Worm (Caenorhabditis elegans) whole organism, dauer: ENCODE measurements around the gene F09B12.3.

ENCODE experiments used
- unc-62 ChIP-seq: sonication (generic microtip); optimal IDR thresholded peaks from 2 replicates; lab custom pipeline; 2017; ENCODE audit warnings: missing biosample characterization, missing genetic modification reagents, missing genetic modification characterization

F09B12.3 gene

DNA sequence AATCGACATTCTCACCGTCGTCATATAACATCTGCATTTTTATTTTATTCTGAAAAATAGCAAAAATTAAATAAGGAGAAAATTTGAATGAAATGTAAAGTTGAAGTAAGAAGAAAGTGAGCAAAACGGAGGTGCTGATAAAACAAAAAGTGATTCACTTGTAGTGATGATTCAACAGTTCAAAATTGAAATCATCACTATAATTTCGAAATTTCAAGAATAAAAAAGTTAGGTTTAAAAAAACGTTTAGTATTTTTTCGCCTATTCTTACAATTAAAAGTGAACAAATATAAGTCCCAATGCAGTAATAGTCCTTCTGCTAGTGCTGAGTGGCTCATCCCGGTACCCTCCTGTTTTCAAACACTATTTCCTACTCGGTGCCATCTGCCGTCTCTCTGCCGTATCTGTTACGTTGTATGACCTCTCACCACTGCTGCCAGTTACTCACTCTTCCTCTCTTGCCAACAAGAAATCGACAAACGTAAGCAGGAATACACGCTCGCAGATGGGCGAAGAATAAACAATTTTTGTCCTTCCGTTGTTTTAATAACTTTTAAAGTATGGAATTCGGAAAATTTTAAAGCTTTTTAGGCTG is 2.7 kb upstream of the F09B12.3 start, which contains the start of gene dhhc-1:
Gene dhhc-1 (minus strand): TSS at position 51 of the 595 bp plus-strand sequence.
- no peak for TF ChIP-seq unc-62 (GFP tag; lab: Kevin White, UChicago)

- no peak for TF ChIP-seq unc-62 (GFP tag; lab: Kevin White, UChicago)
Measured at ce11 chrX:15096277-15096676, 1.5 kb downstream of the F09B12.3 start.

DNA sequence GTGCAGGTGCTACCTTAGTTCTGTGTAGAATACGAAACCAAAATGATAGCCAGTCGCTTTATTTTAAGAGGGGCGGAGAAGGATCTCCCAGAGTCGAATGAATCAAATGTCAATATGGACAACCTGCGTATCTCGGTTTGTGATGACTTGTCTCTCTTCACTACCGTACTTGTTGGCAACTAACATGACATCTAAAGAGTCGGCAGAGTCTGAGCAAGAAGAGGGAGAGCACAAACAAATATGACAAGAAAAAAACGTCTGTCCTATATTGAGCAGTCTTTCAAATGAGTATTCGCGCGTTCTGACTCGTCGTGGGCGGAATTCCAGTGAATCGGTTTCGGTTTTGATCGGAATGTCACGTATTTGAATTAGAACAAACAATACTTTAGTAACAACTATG is 2.8 kb downstream of the F09B12.3 start, which contains the start of gene F09B12.7:
Gene F09B12.7 (minus strand): TSS at position 101 of the 400 bp plus-strand sequence.
- no peak for TF ChIP-seq unc-62 (GFP tag; lab: Kevin White, UChicago)

- TF ChIP-seq unc-62 (GFP tag; lab: Kevin White, UChicago) = no peak
Measured at ce11 chrX:15092775-15093386, 4.9 kb downstream of the F09B12.3 start.

DNA sequence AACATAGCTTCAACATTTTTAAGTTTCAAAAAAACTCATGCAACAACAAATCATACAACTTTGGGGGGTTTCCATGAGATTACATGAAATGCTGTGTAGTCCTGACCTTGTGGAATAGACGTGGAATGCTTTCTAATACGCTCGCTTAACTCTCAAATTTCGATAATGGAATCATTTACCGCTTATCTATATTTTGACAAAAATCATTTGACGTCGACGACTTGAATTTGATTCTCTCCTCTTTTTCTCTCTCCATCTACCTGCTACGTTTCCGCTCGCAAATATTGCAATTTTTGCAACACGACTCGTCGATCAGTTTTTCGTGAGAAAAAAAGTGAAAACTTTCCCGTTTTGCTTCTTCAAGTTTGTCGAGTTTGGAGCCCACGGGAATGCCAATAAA is 8.6 kb downstream of the F09B12.3 start, which contains the start of gene flr-4:
Gene flr-4 (plus strand): TSS at position 275 of the 400 bp plus-strand sequence.
- TF ChIP-seq unc-62 (GFP tag; lab: Kevin White, UChicago) = no peak

ce11 chrX:15087752-15088151 is 10.0 kb downstream of the F09B12.3 start:
- no peak for TF ChIP-seq unc-62 (GFP tag; lab: Kevin White, UChicago)

ce11 chrX:15084395-15084794 is 13.4 kb downstream of the F09B12.3 start, which contains the start of gene F09B12.5:
Gene F09B12.5, plus strand, starts transcription at chrX:15084695.
- TF ChIP-seq unc-62 (GFP tag; lab: Kevin White, UChicago) = no peak

- no peak for TF ChIP-seq unc-62 (GFP tag; lab: Kevin White, UChicago)
Measured at ce11 chrX:15083795-15084194, 14.0 kb downstream of the F09B12.3 start, which contains the start of gene H40L08.1. Gene H40L08.1, minus strand, starts transcription at chrX:15084086.

ce11 chrX:15081486-15081885 is 16.3 kb downstream of the F09B12.3 start:
- no peak for TF ChIP-seq unc-62 (GFP tag; lab: Kevin White, UChicago)

DNA sequence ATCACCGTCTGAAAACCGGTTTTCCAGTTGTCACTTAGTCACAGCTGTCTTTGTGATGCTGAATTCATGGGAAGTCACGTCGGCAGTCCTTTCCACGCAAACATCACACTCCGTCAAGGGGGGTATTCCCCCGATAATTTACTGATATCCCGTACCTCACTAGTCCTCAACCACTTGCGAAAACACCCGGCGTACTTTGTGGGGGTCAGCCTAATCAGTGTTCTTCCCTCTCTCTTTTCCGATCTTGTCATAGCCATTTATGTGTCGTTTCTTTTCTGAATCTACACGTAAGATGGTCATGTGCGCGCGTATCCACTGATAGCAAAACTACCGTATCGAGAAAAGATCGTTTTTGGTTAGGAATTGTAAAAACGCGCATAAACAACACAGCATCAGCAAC is 18.3 kb downstream of the F09B12.3 start:
- TF ChIP-seq unc-62 (GFP tag; lab: Kevin White, UChicago) = no peak

DNA sequence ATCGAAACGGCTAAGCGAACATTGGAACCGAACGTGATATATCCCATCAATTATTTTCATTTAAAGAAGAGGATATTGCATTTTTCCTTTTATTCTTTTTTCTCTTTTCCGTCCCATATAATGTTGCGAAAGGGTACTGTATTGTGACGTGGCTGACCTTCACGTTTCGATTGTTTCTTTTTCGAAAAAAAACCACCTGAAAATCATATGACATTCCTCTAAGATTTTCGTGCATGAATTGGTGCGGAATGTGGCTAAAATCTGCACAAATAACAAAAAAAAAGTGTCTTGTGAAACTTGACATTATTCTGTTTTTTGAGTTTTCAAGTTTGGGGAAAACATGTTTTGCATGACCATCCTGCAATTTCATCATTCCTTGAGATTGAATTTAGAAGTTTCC is 19.5 kb downstream of the F09B12.3 start:
- TF ChIP-seq unc-62 (GFP tag; lab: Kevin White, UChicago) = no peak

ce11 chrX:15077597-15078261 is 20.0 kb downstream of the F09B12.3 start, which contains the start of the genes H40L08.8, H40L08.2 and H40L08.7:
Gene H40L08.8, minus strand, starts transcription at chrX:15077633.
Gene H40L08.2, minus strand, starts transcription at chrX:15077744.
Gene H40L08.7, minus strand, starts transcription at chrX:15077744.
- no peak for TF ChIP-seq unc-62 (GFP tag; lab: Kevin White, UChicago)

ce11 chrX:15076909-15077308 is 20.8 kb downstream of the F09B12.3 start:
- TF ChIP-seq unc-62 (GFP tag; lab: Kevin White, UChicago) = no peak

- TF ChIP-seq unc-62 (GFP tag; lab: Kevin White, UChicago) = no peak
Measured at ce11 chrX:15076042-15076565, 21.6 kb downstream of the F09B12.3 start, which contains the start of the genes H40L08.3 and H40L08.9. Gene H40L08.3, minus strand, starts transcription at chrX:15076092. Gene H40L08.9, minus strand, starts transcription at chrX:15076480.

DNA sequence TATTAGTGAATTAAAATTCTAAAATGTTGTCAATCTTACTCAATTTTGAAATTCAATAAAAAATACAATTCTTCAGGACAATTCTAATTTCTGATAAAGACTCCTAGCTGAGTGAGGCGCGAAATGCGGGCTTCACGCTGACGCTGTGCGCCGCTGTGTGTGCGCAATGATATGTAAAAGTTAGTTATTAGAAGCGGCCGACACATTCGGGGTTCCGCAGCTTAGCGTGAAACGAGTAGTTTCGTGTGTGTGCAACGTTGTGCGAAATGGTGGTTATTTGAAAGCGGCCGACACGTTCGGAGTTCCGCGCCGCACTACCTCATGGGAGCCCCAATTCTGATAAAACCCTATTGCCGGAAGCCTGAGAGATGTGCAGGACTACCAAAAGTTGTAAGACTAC is 22.6 kb downstream of the F09B12.3 start:
- TF ChIP-seq unc-62 (GFP tag; lab: Kevin White, UChicago) = no peak

ce11 chrX:15073479-15073878 is 24.3 kb downstream of the F09B12.3 start:
- no peak for TF ChIP-seq unc-62 (GFP tag; lab: Kevin White, UChicago)
